Fruit fly (Drosophila melanogaster): ENCODE measurements around the gene Rtel1.

DNA sequence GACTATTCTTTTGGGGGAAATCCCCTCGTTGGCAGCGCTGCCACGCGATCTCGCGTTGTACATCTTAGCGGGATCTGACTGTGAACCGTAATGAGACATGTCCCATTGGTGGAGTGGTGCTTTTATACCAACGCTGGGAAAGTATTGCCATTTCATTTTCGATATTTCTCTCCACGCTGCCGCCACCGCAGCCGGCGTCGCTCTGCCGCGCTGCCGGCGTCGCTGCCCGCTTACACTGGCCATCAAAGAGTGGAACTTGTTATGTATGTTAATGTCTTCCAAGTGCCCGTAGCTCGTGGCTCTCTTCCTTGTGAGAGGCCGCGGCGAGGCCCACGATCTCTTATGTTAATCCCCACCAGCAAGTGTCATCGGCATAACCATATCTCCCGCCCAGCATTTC is 34.0 kb downstream of the Rtel1 start, which contains the start of gene CG3108:
- TF ChIP-seq psq (optimal IDR thresholded peaks at IDR 0.05) (no peak), usp (GFP tag; optimal IDR thresholded peaks at IDR 0.05) (no peak), Dll (optimal IDR thresholded peaks at IDR 0.05) (no peak), CG8478 (optimal IDR thresholded peaks at IDR 0.05) (no peak)
